Worm (Caenorhabditis elegans): ENCODE measurements around the gene srbc-7.

- TF ChIP-seq ref-1 (GFP tag; conservative IDR thresholded peaks at IDR 0.05) (no peak), med-1 (GFP tag; optimal IDR thresholded peaks at IDR 0.05; ENCODE audit: insufficient read depth) (no peak), T22C8.4 (GFP tag; IDR thresholded peaks at IDR 0.05) (no peak), klf-2 (GFP tag; conservative IDR thresholded peaks at IDR 0.05) (no peak), ztf-23 (GFP tag; IDR thresholded peaks at IDR 0.05) (no peak)
Measured at ce11 chrV:7480949-7481348, 6.5 kb downstream of the srbc-7 start, which contains the start of gene C18B10.6.

All from whole organism, midembryonic.